Worm (Caenorhabditis elegans): Measurements from ENCODE around the gene B0218.7.

The B0218.7 gene

DNA sequence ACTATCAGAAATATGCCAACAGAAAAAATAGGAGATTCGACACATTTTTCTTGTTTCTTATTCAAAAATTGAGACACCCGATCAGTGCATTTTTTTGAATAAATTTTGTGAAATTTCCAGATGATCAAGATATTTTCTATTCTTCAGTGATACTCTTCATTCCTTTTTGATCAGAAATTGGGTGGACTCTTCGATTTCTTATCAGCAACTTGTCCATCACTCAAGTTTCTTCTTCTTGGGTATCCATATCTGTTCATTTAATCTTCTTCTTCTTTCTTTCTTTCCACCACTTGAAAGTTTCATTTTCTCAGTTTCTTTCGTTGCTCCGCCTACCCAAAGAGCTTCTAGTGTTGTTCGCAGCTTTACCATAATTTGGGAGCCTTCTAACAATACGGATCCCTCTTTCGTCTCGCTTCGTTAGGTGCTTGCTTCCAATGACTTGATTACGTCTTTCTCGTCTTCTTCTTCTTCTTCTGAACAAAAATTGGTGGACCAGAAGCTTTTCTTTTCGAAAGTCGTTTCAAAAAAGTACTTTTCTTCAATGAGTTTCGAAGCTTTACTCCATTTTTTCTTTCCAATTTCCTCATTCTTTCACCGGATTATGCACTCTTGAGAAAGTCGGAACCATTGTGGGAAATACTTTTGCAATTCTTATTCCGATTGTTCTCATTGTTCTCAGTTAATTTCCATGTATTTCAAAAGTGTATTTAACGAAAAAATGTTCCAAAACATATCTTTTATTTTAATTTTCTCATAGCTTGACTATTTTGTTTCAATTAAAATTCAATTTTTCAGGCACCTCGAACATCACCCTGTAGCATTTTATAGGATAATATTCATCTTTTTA, 10.1 kb upstream of the B0218.7 start, which contains the start of gene pct-1:
Gene pct-1, plus strand, starts transcription at position 797 of the 847 bp plus-strand sequence.
- TF ChIP-seq unc-62 (GFP tag; optimal IDR thresholded peaks at IDR 0.05): no peak

DNA sequence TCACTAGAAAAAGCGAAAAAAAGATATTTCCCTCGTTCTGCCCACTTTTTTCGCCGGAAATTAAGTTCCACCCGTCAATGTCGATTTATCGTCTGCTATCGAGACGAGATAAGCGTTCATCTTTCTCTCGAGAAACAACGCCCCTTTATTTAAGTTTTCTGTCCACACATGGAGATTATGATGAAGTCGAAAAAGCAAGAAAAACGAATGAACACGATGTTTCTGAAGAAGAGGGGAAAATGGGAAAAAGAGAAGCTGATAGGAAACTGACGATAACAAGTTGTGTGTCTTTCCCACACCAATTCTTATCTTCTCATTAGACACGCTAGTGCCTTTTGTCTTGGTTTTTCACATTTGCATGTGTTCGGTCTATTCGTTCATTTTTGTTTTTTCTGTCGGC, 8.9 kb upstream of the B0218.7 start:
- TF ChIP-seq unc-62 (GFP tag; optimal IDR thresholded peaks at IDR 0.05): no peak

DNA sequence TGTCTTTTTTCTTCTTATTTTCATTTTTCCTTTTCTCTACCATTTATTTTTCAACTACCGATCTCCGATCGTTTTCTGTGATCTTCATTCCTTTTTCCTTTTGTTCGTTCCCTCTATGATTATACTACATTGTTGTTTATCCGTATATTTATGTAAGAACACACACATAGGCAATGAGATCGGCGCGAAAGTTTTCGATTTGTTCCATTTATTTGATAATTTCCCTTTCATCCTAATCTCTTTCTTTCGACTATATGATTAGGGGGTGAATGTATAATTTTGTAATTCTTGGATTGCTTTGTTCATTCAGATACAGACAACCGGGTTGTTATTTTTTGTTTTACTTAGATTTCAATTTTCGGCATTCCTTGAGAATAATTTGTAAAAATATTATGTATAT, 7.8 kb upstream of the B0218.7 start:
- no peak for TF ChIP-seq unc-62 (GFP tag; optimal IDR thresholded peaks at IDR 0.05)

DNA sequence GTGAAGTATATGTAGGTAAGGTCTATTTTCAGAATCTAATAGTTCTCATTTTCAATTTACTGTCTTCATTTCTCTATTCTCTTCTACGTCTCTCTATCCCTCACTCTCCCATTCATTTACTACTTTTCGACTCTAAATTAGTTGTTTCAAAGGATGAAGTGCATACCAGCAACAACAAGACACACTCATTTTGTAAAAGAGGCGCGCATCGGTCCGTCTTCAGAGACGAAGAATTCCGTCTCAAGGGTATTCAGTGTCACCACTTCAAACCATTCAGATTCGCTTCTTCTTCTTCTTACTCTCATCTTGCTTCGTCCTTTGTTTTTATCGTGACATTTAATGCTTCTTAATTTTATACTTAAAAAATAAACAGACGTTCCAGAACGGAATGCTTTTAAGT, 5.5 kb upstream of the B0218.7 start:
- TF ChIP-seq unc-62 (GFP tag; optimal IDR thresholded peaks at IDR 0.05): no peak

DNA sequence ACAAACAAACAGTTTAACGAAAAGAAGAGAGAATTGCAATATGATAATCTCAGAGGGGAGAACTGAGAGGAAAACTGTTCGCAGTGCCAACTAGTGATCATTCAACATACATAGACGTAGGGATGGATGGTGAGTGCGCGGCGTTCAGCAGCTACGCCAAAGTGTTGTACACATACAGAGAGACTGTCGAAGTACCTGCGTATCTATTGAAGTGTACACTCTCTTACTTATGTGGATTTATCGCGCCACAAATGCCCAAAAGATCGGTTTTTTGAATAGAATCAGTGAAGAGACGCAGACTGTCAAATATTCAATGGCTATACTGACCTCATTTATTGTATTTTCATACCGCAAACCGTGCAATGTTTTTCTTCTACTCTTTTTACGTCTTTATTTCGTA, 4.4 kb upstream of the B0218.7 start:
- no peak for TF ChIP-seq unc-62 (GFP tag; optimal IDR thresholded peaks at IDR 0.05)

DNA sequence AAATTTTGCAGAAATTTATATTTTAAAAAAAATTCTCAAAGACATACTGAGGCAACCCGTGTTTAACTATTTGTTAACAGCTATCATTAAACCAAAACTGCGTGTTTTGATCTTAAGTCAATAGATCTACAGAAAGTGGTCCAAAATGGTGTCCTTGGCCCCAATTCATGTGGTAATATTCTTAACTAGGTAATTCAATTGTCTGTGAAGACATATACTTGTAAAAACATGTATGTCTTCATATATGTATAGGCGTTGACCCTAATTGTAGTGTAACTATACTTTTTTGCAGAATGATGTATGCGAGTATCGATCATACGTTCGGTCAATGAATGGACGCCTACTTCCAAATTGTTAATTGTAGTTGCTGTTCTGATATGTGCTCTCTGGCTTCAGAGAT, 3.8 kb upstream of the B0218.7 start, which contains the start of gene C07G1.15:
Gene C07G1.15, plus strand, starts transcription at position 301 of the 400 bp plus-strand sequence.
- TF ChIP-seq unc-62 (GFP tag; optimal IDR thresholded peaks at IDR 0.05): no peak

DNA sequence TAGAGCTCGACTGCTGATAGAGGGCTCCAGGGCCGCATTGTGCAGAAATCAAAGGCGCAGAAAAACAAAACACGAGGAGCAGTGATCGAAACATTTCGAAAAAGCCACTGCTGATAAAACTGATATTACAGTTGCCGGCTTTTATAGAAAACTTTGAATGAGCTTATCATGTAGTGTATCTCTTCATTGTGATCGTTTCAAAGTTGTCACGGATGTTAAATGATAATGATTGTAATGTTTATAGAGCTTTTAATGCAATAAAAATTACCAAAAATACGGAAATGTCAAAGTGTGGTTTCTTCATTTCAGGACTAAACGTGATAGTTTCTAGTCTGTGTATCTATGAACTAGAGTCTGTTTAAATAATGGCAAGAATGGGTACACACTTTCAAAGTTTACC, 2.8 kb upstream of the B0218.7 start, which contains the start of gene clec-52:
Gene clec-52, minus strand, starts transcription at position 101 of the 400 bp plus-strand sequence.
- no peak for TF ChIP-seq unc-62 (GFP tag; optimal IDR thresholded peaks at IDR 0.05)

DNA sequence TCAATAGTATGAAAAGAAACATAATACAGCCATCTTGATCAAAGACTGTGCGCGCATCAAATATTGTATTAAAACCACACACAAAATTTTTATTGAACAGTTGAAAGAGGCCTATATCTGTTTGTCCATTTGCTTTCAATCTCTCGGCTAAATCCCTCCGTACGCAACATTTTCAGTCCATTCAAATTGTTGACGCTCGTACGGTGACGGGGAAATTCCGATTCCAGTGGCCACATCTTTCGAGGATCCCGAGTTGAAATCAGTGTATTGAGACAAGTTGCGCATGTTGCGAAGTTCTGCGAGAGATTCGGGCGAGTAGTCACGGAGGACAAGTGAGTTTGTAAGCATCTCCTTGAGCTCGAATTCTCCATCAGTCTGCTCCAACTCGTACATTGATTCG, 1.3 kb downstream of the B0218.7 start:
- TF ChIP-seq unc-62 (GFP tag; optimal IDR thresholded peaks at IDR 0.05): no peak

DNA sequence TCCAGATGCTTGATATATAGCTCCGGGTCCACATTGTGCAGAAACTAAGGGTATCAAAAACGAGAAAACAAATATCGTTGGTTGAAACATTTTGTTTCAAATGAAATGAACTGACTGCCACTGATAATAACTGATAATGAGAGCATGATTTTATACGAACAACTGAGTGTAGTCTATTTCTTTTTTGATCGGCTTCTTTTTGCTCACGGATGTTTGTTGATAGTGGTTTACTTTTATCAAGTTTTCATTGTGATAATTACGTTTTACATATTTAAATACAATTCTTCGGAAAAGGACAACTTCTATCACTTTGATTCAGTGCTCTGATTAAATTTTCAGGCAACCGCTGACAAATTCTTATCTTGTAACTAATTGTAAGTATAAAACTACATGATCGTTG, 2.2 kb downstream of the B0218.7 start, which contains the start of gene clec-51:
Gene clec-51, minus strand, starts transcription at position 114 of the 400 bp plus-strand sequence.
- TF ChIP-seq unc-62 (GFP tag; optimal IDR thresholded peaks at IDR 0.05): no peak

DNA sequence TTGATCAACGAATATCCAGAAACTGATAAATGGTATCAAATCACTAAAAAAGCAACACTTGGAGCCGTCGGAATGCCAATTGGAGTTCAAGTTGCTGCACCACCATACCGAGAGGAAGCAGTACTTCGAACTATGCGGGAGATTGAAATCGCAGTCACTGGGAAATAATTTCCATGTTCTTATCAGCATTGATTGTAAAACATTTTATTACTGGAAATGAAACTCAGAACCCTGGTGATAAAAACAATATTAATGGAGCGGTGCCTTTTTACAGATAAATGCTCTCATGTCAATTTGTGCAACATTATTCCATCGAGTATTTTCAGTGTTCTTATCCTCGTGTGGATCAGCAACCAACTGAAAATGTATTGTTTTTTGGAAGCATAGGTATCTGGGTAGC, 4.1 kb downstream of the B0218.7 start:
- no peak for TF ChIP-seq unc-62 (GFP tag; optimal IDR thresholded peaks at IDR 0.05)

DNA sequence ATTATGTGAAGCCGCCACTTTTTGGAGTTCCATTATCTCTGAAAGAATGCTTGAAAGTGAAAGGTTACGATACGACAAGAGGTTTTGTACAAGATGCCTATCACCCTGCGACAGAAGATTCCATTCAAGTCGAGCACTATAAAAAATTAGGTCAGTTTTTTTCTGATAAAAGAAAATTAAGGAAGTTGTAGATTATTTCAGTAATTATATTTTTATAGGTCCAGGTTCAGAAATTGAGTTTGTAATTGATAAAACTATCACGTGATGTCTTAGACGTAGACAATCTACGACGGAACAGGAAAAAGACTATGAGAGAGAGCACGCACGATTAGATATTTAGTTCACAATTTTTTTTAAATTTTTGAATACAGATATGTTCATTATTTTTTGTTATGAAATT, 5.9 kb downstream of the B0218.7 start:
- TF ChIP-seq unc-62 (GFP tag; optimal IDR thresholded peaks at IDR 0.05): no peak

DNA sequence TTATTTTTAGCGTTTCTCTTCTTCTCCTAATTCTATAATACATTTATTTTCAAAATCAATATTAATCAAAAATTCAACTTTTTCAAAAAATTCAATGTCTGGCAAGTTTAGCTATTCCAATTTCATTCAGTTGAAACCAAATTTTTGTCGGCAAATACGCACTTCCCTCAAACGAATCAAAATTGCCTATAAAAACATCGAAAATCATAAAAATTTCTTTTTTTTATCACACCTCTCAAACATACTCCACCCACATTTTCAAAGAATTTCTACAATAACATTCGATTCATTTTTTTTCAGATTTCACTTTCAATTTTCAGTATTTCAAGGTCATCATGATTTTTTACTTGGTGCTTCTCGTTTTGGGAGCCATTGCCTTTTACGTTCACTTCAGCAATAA, 6.8 kb downstream of the B0218.7 start, which contains the start of gene faah-1:
Gene faah-1, plus strand, starts transcription at position 301 of the 400 bp plus-strand sequence.
- no peak for TF ChIP-seq unc-62 (GFP tag; optimal IDR thresholded peaks at IDR 0.05)

DNA sequence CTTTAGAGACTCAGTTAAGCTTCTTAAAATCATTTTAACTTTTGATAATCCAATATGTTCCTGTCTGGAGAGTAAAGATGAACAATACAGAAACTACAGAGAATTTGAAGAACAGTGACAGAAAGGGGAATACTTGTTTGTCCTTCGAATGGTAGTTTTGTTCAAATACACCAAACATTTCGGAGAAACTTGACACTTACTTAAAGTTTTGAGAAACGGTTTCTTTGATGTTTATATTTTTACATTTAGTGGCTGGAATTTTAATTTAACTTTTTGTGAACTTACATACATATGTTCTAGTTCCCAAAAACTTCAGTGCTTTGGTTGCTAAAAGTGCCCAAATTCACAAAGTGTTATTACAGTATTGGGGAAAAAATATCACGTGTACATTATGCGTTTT, 8.7 kb downstream of the B0218.7 start, which contains the start of gene B0218.5:
Gene B0218.5, minus strand, starts transcription at position 101 of the 400 bp plus-strand sequence.
- TF ChIP-seq unc-62 (GFP tag; optimal IDR thresholded peaks at IDR 0.05): no peak

DNA sequence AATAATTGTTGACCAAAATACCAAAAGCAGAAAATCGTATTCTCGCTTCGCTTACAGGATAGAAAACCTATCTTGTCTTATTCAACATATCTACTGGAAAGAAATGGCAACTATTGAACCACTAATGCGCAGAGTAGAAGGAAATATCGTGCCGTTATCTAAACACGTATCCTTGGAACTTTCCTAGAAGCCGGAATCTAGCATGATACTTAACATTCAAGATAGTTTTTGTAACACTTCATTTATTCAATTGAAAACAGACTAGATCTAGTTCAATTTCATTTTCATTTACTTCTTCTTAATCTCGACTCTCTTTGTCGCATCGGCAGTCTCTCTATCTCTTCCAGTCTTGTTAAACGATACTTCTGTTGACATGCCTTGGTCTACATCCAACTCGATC, 10.9 kb downstream of the B0218.7 start:
- no peak for TF ChIP-seq unc-62 (GFP tag; optimal IDR thresholded peaks at IDR 0.05)

DNA sequence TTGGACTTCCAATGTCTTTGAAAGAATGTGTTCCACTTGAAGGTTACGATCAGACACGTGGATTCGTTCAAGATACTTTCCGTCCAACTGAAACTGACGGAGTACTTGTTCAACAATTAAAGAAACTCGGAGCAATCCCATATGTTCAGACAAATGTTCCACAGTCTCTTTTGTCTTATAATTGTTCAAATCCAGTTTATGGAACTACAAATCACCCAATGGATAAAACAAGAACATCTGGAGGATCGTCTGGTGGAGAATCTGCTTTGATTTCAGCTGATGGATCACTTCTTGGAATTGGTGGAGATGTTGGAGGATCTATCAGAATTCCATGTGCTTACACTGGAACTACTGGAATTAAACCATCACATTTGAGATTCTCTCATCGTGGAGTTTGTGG, 12.7 kb downstream of the B0218.7 start:
- no peak for TF ChIP-seq unc-62 (GFP tag; optimal IDR thresholded peaks at IDR 0.05)

DNA sequence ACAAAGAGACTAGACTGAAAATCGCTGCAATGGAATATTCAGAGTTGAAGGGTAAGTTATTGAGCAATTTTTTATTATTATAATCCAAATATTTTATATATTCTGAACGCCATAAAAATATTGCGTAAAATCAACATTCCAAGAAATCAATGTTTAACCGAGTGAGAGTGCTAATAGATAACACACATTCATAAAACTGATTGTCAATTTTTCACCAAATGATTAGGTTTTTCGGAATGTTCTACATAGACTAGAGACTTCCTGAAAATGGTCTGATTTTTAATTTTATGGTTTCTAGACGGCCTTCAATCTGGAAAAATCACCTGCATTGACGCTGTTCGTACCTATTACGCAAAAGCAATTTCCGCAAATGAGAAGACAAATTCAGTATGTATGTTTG, 13.2 kb downstream of the B0218.7 start:
- no peak for TF ChIP-seq unc-62 (GFP tag; optimal IDR thresholded peaks at IDR 0.05)

DNA sequence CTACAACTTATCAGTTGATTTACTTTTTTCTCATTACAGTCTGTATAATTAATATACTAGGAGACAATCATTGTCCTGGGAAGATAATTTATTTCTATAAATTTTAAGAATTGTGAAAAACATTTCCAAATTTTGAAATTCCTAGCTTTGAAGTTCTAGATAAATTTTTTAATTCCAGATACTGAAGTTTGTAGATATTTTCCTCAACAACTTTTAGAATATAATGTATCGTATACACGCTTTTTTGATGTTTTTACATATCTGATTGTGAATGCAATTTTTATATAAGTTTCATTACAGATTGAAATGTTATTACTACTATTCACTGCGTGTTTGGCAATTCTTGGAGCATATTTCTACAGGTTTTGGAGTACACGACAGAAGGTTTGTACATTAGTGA, 13.7 kb downstream of the B0218.7 start, which contains the start of gene faah-2:
Gene faah-2, plus strand, starts transcription at position 301 of the 400 bp plus-strand sequence.
- no peak for TF ChIP-seq unc-62 (GFP tag; optimal IDR thresholded peaks at IDR 0.05)
